Worm (Caenorhabditis elegans) whole organism, L2 larva: ENCODE results near the gene dmd-6.
A peak's percentile ranks its signal among the peaks of the same experiment; 100 is the strongest.

Experiments
- ama-1 ChIP-seq: fragments of 150-350 bp; optimal IDR thresholded peaks from 2 replicates; lab custom pipeline; 2018; ENCODE audit warnings: inconsistent platforms
- blmp-1 ChIP-seq: sonication (generic microtip); optimal IDR thresholded peaks from 2 replicates; lab custom pipeline; 2017; ENCODE audit warnings: missing genetic modification characterization, mild to moderate bottlenecking, missing compliant biosample characterization, antibody characterized with exemption, moderate library complexity; ENCODE audit not compliant: insufficient read depth

DNA sequence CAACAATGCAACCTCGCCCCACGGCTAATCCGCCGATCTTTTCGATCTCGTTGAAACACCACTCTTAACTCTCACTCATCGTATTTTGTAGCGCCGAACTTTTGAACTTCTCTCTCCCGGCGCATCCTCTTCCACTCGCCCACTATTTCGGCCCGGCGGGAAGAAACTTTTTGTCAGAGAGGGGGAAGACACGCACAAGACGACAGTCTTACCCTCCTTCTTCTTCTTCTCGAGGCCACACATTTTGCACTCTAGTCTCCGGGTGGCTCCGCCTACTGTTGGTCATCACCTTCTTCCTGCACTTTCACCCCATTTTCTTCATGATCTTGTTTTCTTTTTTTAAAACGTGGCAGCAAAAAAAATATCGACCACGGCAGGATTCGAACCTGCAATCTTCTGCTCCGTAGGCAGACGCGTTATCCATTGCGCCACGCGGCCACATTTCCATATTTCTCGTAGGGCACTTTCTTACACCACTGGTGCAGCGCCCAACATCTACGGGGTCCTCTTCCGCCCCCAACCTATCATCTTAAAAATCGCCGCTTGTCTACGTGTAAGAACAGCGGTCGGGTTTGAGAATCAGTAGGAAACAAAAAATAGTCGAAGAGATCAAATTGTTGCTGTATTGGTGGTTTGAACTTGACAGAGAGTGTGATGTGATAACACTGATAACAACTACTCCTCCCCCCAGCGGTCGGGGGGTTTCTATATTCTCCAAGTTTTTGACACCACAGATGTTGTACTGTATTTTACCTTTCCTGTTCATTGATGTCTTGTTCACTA is 5.3 kb upstream of the dmd-6 start:
- no peak for TF ChIP-seq ama-1 (lab: Kevin White, UChicago)
- peak; percentile 86 for TF ChIP-seq blmp-1 (tag; lab: Kevin White, UChicago)
